Worm (Caenorhabditis elegans): ENCODE data around the gene Y44A6D.3.

- no peak for TF ChIP-seq pax-1 (tag; optimal IDR thresholded peaks at IDR 0.05)
- no peak for TF ChIP-seq dmd-4 (tag; optimal IDR thresholded peaks at IDR 0.05; ENCODE audit: borderline replicate concordance)
- TF ChIP-seq T23F11.4 (GFP tag; optimal IDR thresholded peaks at IDR 0.05), result no peak
- TF ChIP-seq pag-3 (tag; optimal IDR thresholded peaks at IDR 0.05; ENCODE audit: borderline replicate concordance), result no peak
- TF ChIP-seq K02D7.2 (tag; optimal IDR thresholded peaks at IDR 0.05), result no peak
- TF ChIP-seq che-1 (tag; optimal IDR thresholded peaks at IDR 0.05), result no peak
- no peak for TF ChIP-seq ets-4 (tag; optimal IDR thresholded peaks at IDR 0.05)
- no peak for TF ChIP-seq hlh-30 (tag; optimal IDR thresholded peaks at IDR 0.05; ENCODE audit: insufficient read depth)
- TF ChIP-seq pha-4 (tag; optimal IDR thresholded peaks at IDR 0.05), result no peak
- no peak for TF ChIP-seq sox-4 (tag; optimal IDR thresholded peaks at IDR 0.05)
- TF ChIP-seq nhr-11 (tag; optimal IDR thresholded peaks at IDR 0.05), result no peak
- TF ChIP-seq ceh-31 (tag; optimal IDR thresholded peaks at IDR 0.05), result no peak
- TF ChIP-seq fkh-10 (GFP tag; optimal IDR thresholded peaks at IDR 0.05), result no peak
Measured at ce11 chrV:20763192-20763591, 29.0 kb downstream of the Y44A6D.3 start.
